Fruit fly (Drosophila melanogaster): ENCODE data around the gene CG42481.

The CG42481 gene

dm6 chr3L:13267893-13268292, 30.9 kb downstream of the CG42481 start:
- TF ChIP-seq ttk (optimal IDR thresholded peaks at IDR 0.05) (no peak), insv (optimal IDR thresholded peaks at IDR 0.05) (no peak), h (optimal IDR thresholded peaks at IDR 0.05) (no peak), Sin3A (optimal IDR thresholded peaks at IDR 0.05) (no peak), psq (optimal IDR thresholded peaks at IDR 0.05) (no peak)

- no peak for TF ChIP-seq insv (optimal IDR thresholded peaks at IDR 0.05)
- TF ChIP-seq Sin3A (optimal IDR thresholded peaks at IDR 0.05), result no peak
- TF ChIP-seq h (optimal IDR thresholded peaks at IDR 0.05), result no peak
- no peak for TF ChIP-seq psq (optimal IDR thresholded peaks at IDR 0.05)
- no peak for TF ChIP-seq ttk (optimal IDR thresholded peaks at IDR 0.05)
- TF ChIP-seq Myc (optimal IDR thresholded peaks at IDR 0.05), result no peak
Measured at dm6 chr3L:13267254-13267653, 31.6 kb downstream of the CG42481 start.

- TF ChIP-seq ttk (optimal IDR thresholded peaks at IDR 0.05), result no peak
- TF ChIP-seq Sin3A (optimal IDR thresholded peaks at IDR 0.05), result no peak
- TF ChIP-seq Myc (optimal IDR thresholded peaks at IDR 0.05), result no peak
- no peak for TF ChIP-seq insv (optimal IDR thresholded peaks at IDR 0.05)
- TF ChIP-seq psq (optimal IDR thresholded peaks at IDR 0.05), result no peak
Measured at dm6 chr3L:13266078-13266477, 32.7 kb downstream of the CG42481 start.

dm6 chr3L:13263801-13264200, 35.0 kb downstream of the CG42481 start:
- TF ChIP-seq Myc (optimal IDR thresholded peaks at IDR 0.05), result no peak

dm6 chr3L:13262250-13262649, 36.6 kb downstream of the CG42481 start:
- TF ChIP-seq Sin3A (optimal IDR thresholded peaks at IDR 0.05), result no peak
- TF ChIP-seq insv (optimal IDR thresholded peaks at IDR 0.05), result no peak
- no peak for TF ChIP-seq Myc (optimal IDR thresholded peaks at IDR 0.05)
- TF ChIP-seq psq (optimal IDR thresholded peaks at IDR 0.05), result no peak

dm6 chr3L:13260718-13261318, 38.0 kb downstream of the CG42481 start:
- TF ChIP-seq insv (optimal IDR thresholded peaks at IDR 0.05) (no peak), h (optimal IDR thresholded peaks at IDR 0.05) (no peak), ttk (optimal IDR thresholded peaks at IDR 0.05) (no peak), Myc (optimal IDR thresholded peaks at IDR 0.05) (no peak), Sin3A (optimal IDR thresholded peaks at IDR 0.05) (no peak), psq (optimal IDR thresholded peaks at IDR 0.05) (no peak)

- no peak for TF ChIP-seq insv (optimal IDR thresholded peaks at IDR 0.05)
- TF ChIP-seq psq (optimal IDR thresholded peaks at IDR 0.05), result no peak
- TF ChIP-seq Sin3A (optimal IDR thresholded peaks at IDR 0.05), result no peak
- TF ChIP-seq ttk (optimal IDR thresholded peaks at IDR 0.05), result no peak
- TF ChIP-seq h (optimal IDR thresholded peaks at IDR 0.05), result no peak
- no peak for TF ChIP-seq Myc (optimal IDR thresholded peaks at IDR 0.05)
Measured at dm6 chr3L:13259617-13260016, 39.2 kb downstream of the CG42481 start.

dm6 chr3L:13256159-13256558, 42.7 kb downstream of the CG42481 start:
- TF ChIP-seq psq (optimal IDR thresholded peaks at IDR 0.05) (no peak), h (optimal IDR thresholded peaks at IDR 0.05) (no peak), Sin3A (optimal IDR thresholded peaks at IDR 0.05) (no peak), ttk (optimal IDR thresholded peaks at IDR 0.05) (no peak), Myc (optimal IDR thresholded peaks at IDR 0.05) (no peak), insv (optimal IDR thresholded peaks at IDR 0.05) (no peak)

dm6 chr3L:13255393-13256078, 43.3 kb downstream of the CG42481 start:
- TF ChIP-seq Myc (optimal IDR thresholded peaks at IDR 0.05) (no peak), insv (optimal IDR thresholded peaks at IDR 0.05) (no peak), h (optimal IDR thresholded peaks at IDR 0.05) (no peak), Sin3A (optimal IDR thresholded peaks at IDR 0.05) (no peak), ttk (optimal IDR thresholded peaks at IDR 0.05) (no peak), psq (optimal IDR thresholded peaks at IDR 0.05) (no peak)

- TF ChIP-seq h (optimal IDR thresholded peaks at IDR 0.05) (no peak), psq (optimal IDR thresholded peaks at IDR 0.05) (no peak), Sin3A (optimal IDR thresholded peaks at IDR 0.05) (no peak), ttk (optimal IDR thresholded peaks at IDR 0.05) (no peak), Myc (optimal IDR thresholded peaks at IDR 0.05) (no peak), insv (optimal IDR thresholded peaks at IDR 0.05) (no peak)
Measured at dm6 chr3L:13254274-13254673, 44.5 kb downstream of the CG42481 start.

- TF ChIP-seq Myc (optimal IDR thresholded peaks at IDR 0.05) (no peak), insv (optimal IDR thresholded peaks at IDR 0.05) (no peak), ttk (optimal IDR thresholded peaks at IDR 0.05) (no peak), psq (optimal IDR thresholded peaks at IDR 0.05) (no peak), Sin3A (optimal IDR thresholded peaks at IDR 0.05) (no peak), h (optimal IDR thresholded peaks at IDR 0.05) (no peak)
Measured at dm6 chr3L:13252952-13253478, 45.8 kb downstream of the CG42481 start.

dm6 chr3L:13251786-13252185, 47.0 kb downstream of the CG42481 start:
- TF ChIP-seq Sin3A (optimal IDR thresholded peaks at IDR 0.05) (no peak), Myc (optimal IDR thresholded peaks at IDR 0.05) (no peak), ttk (optimal IDR thresholded peaks at IDR 0.05) (no peak), psq (optimal IDR thresholded peaks at IDR 0.05) (no peak), h (optimal IDR thresholded peaks at IDR 0.05) (no peak), insv (optimal IDR thresholded peaks at IDR 0.05) (no peak)

- TF ChIP-seq Sin3A (optimal IDR thresholded peaks at IDR 0.05) (no peak), ttk (optimal IDR thresholded peaks at IDR 0.05) (no peak), h (optimal IDR thresholded peaks at IDR 0.05) (no peak), Myc (optimal IDR thresholded peaks at IDR 0.05) (no peak), psq (optimal IDR thresholded peaks at IDR 0.05) (no peak), insv (optimal IDR thresholded peaks at IDR 0.05) (no peak)
Measured at dm6 chr3L:13250071-13250470, 48.8 kb downstream of the CG42481 start.

Measured in Kc167 (cell line).